Fruit fly (Drosophila melanogaster): ENCODE results near the gene CG15443.

- TF ChIP-seq EcR (GFP tag; optimal IDR thresholded peaks at IDR 0.05): no peak
- no peak for TF ChIP-seq Pif1A (GFP tag; optimal IDR thresholded peaks at IDR 0.05)
- no peak for TF ChIP-seq CG13204 (GFP tag; optimal IDR thresholded peaks at IDR 0.05)
- no peak for TF ChIP-seq Snoo (tag; optimal IDR thresholded peaks at IDR 0.05)
- TF ChIP-seq gl (tag; optimal IDR thresholded peaks at IDR 0.05): no peak
- no peak for TF ChIP-seq CG17806 (tag; optimal IDR thresholded peaks at IDR 0.05)
- TF ChIP-seq rn (GFP tag; IDR thresholded peaks at IDR 0.05): no peak
Measured at dm6 chr2L:4452798-4453197, 10.4 kb downstream of the CG15443 start, which contains the start of gene CG15439.

All from whole organism, pupa.